Worm (Caenorhabditis elegans) whole organism, young adult: ENCODE measurements around the gene C01G6.9.
A peak's percentile ranks its signal among the peaks of the same experiment; 100 is the strongest.

Source experiments
- B0019.2 ChIP-seq: fragments of 200-800 bp; sonication (Bioruptor generic); conservative IDR thresholded peaks from 2 replicates; pipeline ENCODE4 v1.3.6; 2022; ENCODE audit warnings: missing genetic modification reagents, missing genetic modification characterization, missing compliant biosample characterization
- B0035.1 ChIP-seq: sonication (generic microtip); optimal IDR thresholded peaks from 2 replicates; lab custom pipeline; 2016; ENCODE audit warnings: missing genetic modification characterization, mild to moderate bottlenecking, missing compliant biosample characterization, missing genotype, missing genetic modification reagents
- B0261.1 ChIP-seq: sonication (generic microtip); optimal IDR thresholded peaks from 2 replicates; lab custom pipeline; 2016; ENCODE audit warnings: mild to moderate bottlenecking, missing genetic modification characterization, moderate library complexity, missing compliant biosample characterization
- C17E4.6 ChIP-seq: fragments of 200-800 bp; sonication (Bioruptor generic); IDR thresholded peaks from 2 replicates; pipeline ENCODE4 v1.3.6; 2022; ENCODE audit warnings: missing genetic modification reagents, missing genetic modification characterization, missing compliant biosample characterization
- D2030.7 ChIP-seq: fragments of 200-800 bp; sonication (Bioruptor generic); IDR thresholded peaks from 2 replicates; pipeline ENCODE4 v1.3.6; 2022; ENCODE audit warnings: missing genetic modification reagents, missing genetic modification characterization, missing compliant biosample characterization
- F10E7.11 ChIP-seq: sonication (generic microtip); optimal IDR thresholded peaks from 2 replicates; lab custom pipeline; 2017; ENCODE audit warnings: mild to moderate bottlenecking, missing genetic modification characterization, moderate library complexity, missing compliant biosample characterization
- F33H1.4 ChIP-seq: fragments of 200-800 bp; sonication (Bioruptor generic); IDR thresholded peaks from 2 replicates; pipeline ENCODE4 v1.3.6; 2022; ENCODE audit warnings: missing genetic modification reagents, missing genetic modification characterization, missing compliant biosample characterization
- Y56A3A.18 ChIP-seq: fragments of 200-800 bp; sonication (Bioruptor generic); IDR thresholded peaks from 2 replicates; pipeline ENCODE4 v1.3.6; 2022; ENCODE audit warnings: missing genetic modification reagents, missing genetic modification characterization, missing compliant biosample characterization
- Y67H2A.10 ChIP-seq: fragments of 200-800 bp; sonication (Bioruptor generic); conservative IDR thresholded peaks from 2 replicates; pipeline ENCODE4 v1.3.6; 2022; ENCODE audit warnings: missing genetic modification reagents, missing genetic modification characterization, missing compliant biosample characterization
- Y79H2A.3 ChIP-seq: fragments of 200-800 bp; sonication (Bioruptor generic); conservative IDR thresholded peaks from 2 replicates; pipeline ENCODE4 v1.3.6; 2022; ENCODE audit warnings: missing genetic modification reagents, missing genetic modification characterization, missing compliant biosample characterization
- Y95B8A.8 ChIP-seq: fragments of 200-800 bp; sonication (Bioruptor generic); IDR thresholded peaks from 2 replicates; pipeline ENCODE4 v1.3.6; 2022; ENCODE audit warnings: missing genetic modification reagents, missing genetic modification characterization, missing compliant biosample characterization
- athp-1 ChIP-seq: sonication (generic microtip); optimal IDR thresholded peaks from 2 replicates; lab custom pipeline; 2017; ENCODE audit warnings: mild to moderate bottlenecking, missing genetic modification characterization, missing compliant biosample characterization
- attf-3 ChIP-seq: fragments of 200-800 bp; sonication (Bioruptor generic); conservative IDR thresholded peaks from 2 replicates; pipeline ENCODE4 v1.3.6; 2022; ENCODE audit warnings: missing genetic modification reagents, missing genetic modification characterization, missing compliant biosample characterization
- attf-5 ChIP-seq: fragments of 200-800 bp; sonication (Bioruptor generic); optimal IDR thresholded peaks from 2 replicates; lab custom pipeline; 2018; ENCODE audit warnings: mild to moderate bottlenecking, missing genetic modification characterization, missing compliant biosample characterization
- bed-1 ChIP-seq: fragments of 200-800 bp; sonication (Bioruptor generic); IDR thresholded peaks from 2 replicates; pipeline ENCODE4 v1.3.6; 2022; ENCODE audit warnings: missing genetic modification reagents, missing genetic modification characterization, missing compliant biosample characterization
- bed-2 ChIP-seq: fragments of 200-800 bp; sonication (Bioruptor generic); IDR thresholded peaks from 2 replicates; pipeline ENCODE4 v1.3.6; 2022; ENCODE audit warnings: missing genetic modification reagents, missing genetic modification characterization, missing compliant biosample characterization
- ccch-3 ChIP-seq: fragments of 200-800 bp; sonication (Bioruptor generic); optimal IDR thresholded peaks from 2 replicates; lab custom pipeline; 2018; ENCODE audit warnings: mild to moderate bottlenecking, missing genetic modification characterization, missing compliant biosample characterization
- cebp-2 ChIP-seq: fragments of 200-800 bp; sonication (Bioruptor generic); IDR thresholded peaks from 2 replicates; pipeline ENCODE4 v1.3.6; 2022; ENCODE audit warnings: missing genetic modification characterization, missing compliant biosample characterization
- ceh-27 ChIP-seq: fragments of 200-800 bp; sonication (Bioruptor generic); optimal IDR thresholded peaks from 2 replicates; lab custom pipeline; 2018; ENCODE audit warnings: mild to moderate bottlenecking, missing genetic modification characterization, moderate library complexity, missing compliant biosample characterization
- ceh-58 ChIP-seq: fragments of 200-800 bp; sonication (Bioruptor generic); IDR thresholded peaks from 2 replicates; pipeline ENCODE4 v1.3.6; 2022; ENCODE audit warnings: missing genetic modification characterization, missing compliant biosample characterization
- ceh-79 ChIP-seq: sonication (generic microtip); optimal IDR thresholded peaks from 2 replicates; lab custom pipeline; 2017; ENCODE audit warnings: mild to moderate bottlenecking, missing genetic modification characterization, missing compliant biosample characterization
- dpl-1 ChIP-seq: fragments of 150-350 bp; optimal IDR thresholded peaks from 2 replicates; lab custom pipeline; 2014; ENCODE audit warnings: missing biosample characterization, missing genetic modification reagents, missing genetic modification characterization
- efl-1 ChIP-seq: fragments of 150-350 bp; optimal IDR thresholded peaks from 2 replicates; lab custom pipeline; 2014; ENCODE audit warnings: missing biosample characterization, missing genetic modification reagents, missing genetic modification characterization
- egl-44 ChIP-seq: fragments of 200-800 bp; sonication (Bioruptor generic); IDR thresholded peaks from 2 replicates; pipeline ENCODE4 v1.3.6; 2022; ENCODE audit warnings: missing genetic modification reagents, missing genetic modification characterization, missing compliant biosample characterization
- ets-4 ChIP-seq: fragments of 200-800 bp; sonication (Bioruptor generic); optimal IDR thresholded peaks from 2 replicates; lab custom pipeline; 2018; ENCODE audit warnings: mild to moderate bottlenecking, missing genetic modification characterization, missing compliant biosample characterization
- fkh-3 ChIP-seq: sonication (generic microtip); optimal IDR thresholded peaks from 2 replicates; lab custom pipeline; 2016; ENCODE audit warnings: mild to moderate bottlenecking, missing genetic modification characterization, missing compliant biosample characterization
- hlh-26 ChIP-seq: fragments of 200-800 bp; sonication (Bioruptor generic); conservative IDR thresholded peaks from 2 replicates; pipeline ENCODE4 v1.3.6; 2022; ENCODE audit warnings: missing genetic modification reagents, missing genetic modification characterization, missing compliant biosample characterization
- hmg-1.2 ChIP-seq: fragments of 200-800 bp; sonication (Bioruptor generic); IDR thresholded peaks from 2 replicates; pipeline ENCODE4 v1.3.6; 2022; ENCODE audit warnings: missing genetic modification reagents, missing genetic modification characterization, missing compliant biosample characterization
- let-607 ChIP-seq, 2 experiments: fragments of 200-800 bp in 1 of 2; sonication (Bioruptor generic) in 1 of 2; sonication (generic microtip) in 1 of 2; optimal IDR thresholded peaks; 2 replicates each; lab custom pipeline; 2016 to 2018; ENCODE audit warnings: mild to moderate bottlenecking in 2 of 2, missing compliant biosample characterization in 2 of 2, missing genetic modification characterization in 2 of 2, moderate library complexity in 2 of 2, missing genotype in 1 of 2
- lin-54 ChIP-seq: fragments of 200-800 bp; sonication (Bioruptor generic); optimal IDR thresholded peaks from 2 replicates; lab custom pipeline; 2018; ENCODE audit warnings: mild to moderate bottlenecking, missing genetic modification characterization, missing compliant biosample characterization
- madf-6 ChIP-seq: fragments of 200-800 bp; sonication (Bioruptor generic); IDR thresholded peaks from 2 replicates; pipeline ENCODE4 v1.3.6; 2022; ENCODE audit warnings: missing genetic modification reagents, missing genetic modification characterization, missing compliant biosample characterization
- madf-8 ChIP-seq: fragments of 200-800 bp; sonication (Bioruptor generic); conservative IDR thresholded peaks from 2 replicates; pipeline ENCODE4 v1.3.6; 2022; ENCODE audit warnings: missing genetic modification reagents, missing genetic modification characterization, missing compliant biosample characterization
- mel-28 ChIP-seq: sonication (generic microtip); optimal IDR thresholded peaks from 2 replicates; lab custom pipeline; 2016; ENCODE audit warnings: borderline replicate concordance, mild to moderate bottlenecking, missing genetic modification characterization, missing compliant biosample characterization
- nhr-80 ChIP-seq: sonication (generic microtip); optimal IDR thresholded peaks from 2 replicates; lab custom pipeline; 2016; ENCODE audit warnings: missing genetic modification characterization, missing compliant biosample characterization
- pha-4 ChIP-seq: fragments of 150-350 bp; sonication (generic microtip); optimal IDR thresholded peaks from 2 replicates; lab custom pipeline; 2014; ENCODE audit warnings: missing biosample characterization, missing genetic modification reagents, missing genetic modification characterization
- rec-8 ChIP-seq, 2 experiments: sonication (generic microtip); optimal IDR thresholded peaks; 2 replicates each; lab custom pipeline; 2016; ENCODE audit warnings: mild to moderate bottlenecking in 2 of 2, missing genetic modification characterization in 2 of 2, missing genetic modification reagents in 2 of 2, missing genotype in 2 of 2, missing biosample characterization in 1 of 2, missing compliant biosample characterization in 1 of 2, moderate library complexity in 1 of 2
- rpc-1 ChIP-seq, 2 experiments: fragments of 150-350 bp in 1 of 2; sonication (generic microtip) in 1 of 2; optimal IDR thresholded peaks; 2 replicates each; lab custom pipeline; 2014 to 2018; ENCODE audit warnings: missing biosample characterization in 1 of 2, missing genetic modification characterization in 1 of 2, missing genetic modification reagents in 1 of 2, missing genotype in 1 of 2
- sea-2 ChIP-seq: fragments of 200-800 bp; sonication (Bioruptor generic); IDR thresholded peaks from 2 replicates; pipeline ENCODE4 v1.3.6; 2022; ENCODE audit warnings: missing genetic modification characterization, missing compliant biosample characterization
- snpc-1.3 ChIP-seq: sonication (generic microtip); optimal IDR thresholded peaks from 2 replicates; lab custom pipeline; 2017; ENCODE audit warnings: missing genetic modification characterization, mild to moderate bottlenecking, missing compliant biosample characterization, antibody characterized with exemption, moderate library complexity, missing genotype, missing genetic modification reagents; ENCODE audit not compliant: insufficient read depth
- snpc-4 ChIP-seq, 5 experiments: fragments of 150-350 bp in 1 of 5; sonication (generic microtip) in 4 of 5; optimal IDR thresholded peaks; 2 replicates each; lab custom pipeline; 2014 to 2018; ENCODE audit warnings: missing genetic modification characterization in 5 of 5, missing biosample characterization in 3 of 5, antibody characterized with exemption in 2 of 5, mild to moderate bottlenecking in 2 of 5, missing compliant biosample characterization in 2 of 5, missing genotype in 2 of 5, moderate library complexity in 2 of 5, missing genetic modification reagents in 1 of 5
- tbp1 ChIP-seq: fragments of 200-800 bp; sonication (Bioruptor generic); optimal IDR thresholded peaks from 2 replicates; lab custom pipeline; 2018; ENCODE audit warnings: mild to moderate bottlenecking, missing genetic modification characterization, missing compliant biosample characterization
- zim-3 ChIP-seq: sonication (generic microtip); optimal IDR thresholded peaks from 2 replicates; lab custom pipeline; 2017; ENCODE audit warnings: mild to moderate bottlenecking, missing genetic modification characterization, moderate library complexity, missing compliant biosample characterization
- ztf-22 ChIP-seq: fragments of 200-800 bp; sonication (Bioruptor generic); optimal IDR thresholded peaks from 2 replicates; lab custom pipeline; 2018; ENCODE audit warnings: mild to moderate bottlenecking, missing genetic modification characterization, moderate library complexity, missing compliant biosample characterization
- ztf-26 ChIP-seq: sonication (generic microtip); optimal IDR thresholded peaks from 2 replicates; lab custom pipeline; 2017; ENCODE audit warnings: missing genetic modification characterization, missing compliant biosample characterization

The C01G6.9 gene

ce11 chrII:9299679-9300078 is 4.1 kb upstream of the C01G6.9 start:
- TF ChIP-seq attf-5 (no peak), F10E7.11 (tag; lab: Kevin White, UChicago) (no peak), ccch-3 (GFP tag; lab: Kevin White, UChicago) (no peak), cebp-2 (GFP tag; lab: Robert Waterston, UW) (no peak), Y95B8A.8 (no peak), rec-8 (tag; optimal IDR thresholded peaks at IDR 0.05; lab: Kevin White, UChicago) (no peak), ceh-27 (GFP tag; lab: Kevin White, UChicago) (no peak), efl-1 (GFP tag; lab: Kevin White, UChicago) (no peak), rpc-1 (optimal IDR thresholded peaks at IDR 0.05; lab: Kevin White, UChicago) (no peak), rpc-1 (tag; optimal IDR thresholded peaks at IDR 0.05; lab: Kevin White, UChicago) (no peak), Y67H2A.10 (GFP tag; lab: Robert Waterston, UW) (no peak), athp-1 (no peak)

ce11 chrII:9291632-9292031 is 4.0 kb downstream of the C01G6.9 start, which contains the start of gene acs-7:
Gene acs-7 (plus strand): TSS chrII:9292017.
- TF ChIP-seq zim-3 (no peak), let-607 (tag; optimal IDR thresholded peaks at IDR 0.05; lab: Kevin White, UChicago) (peak in 1 of 2 experiments; percentile 26), D2030.7 (GFP tag; lab: Robert Waterston, UW) (no peak), nhr-80 (tag; lab: Kevin White, UChicago) (peak; percentile 86)

- no peak for TF ChIP-seq Y79H2A.3
- TF ChIP-seq B0261.1 (tag; lab: Kevin White, UChicago), result no peak
- TF ChIP-seq madf-8, result peak; percentile 55
- no peak for TF ChIP-seq ceh-79
- TF ChIP-seq sea-2 (GFP tag; lab: Robert Waterston, UW), result no peak
- no peak for TF ChIP-seq bed-2 (GFP tag; lab: Robert Waterston, UW)
- TF ChIP-seq B0035.1, result no peak
- TF ChIP-seq attf-3 (GFP tag; lab: Robert Waterston, UW), result no peak
- TF ChIP-seq ccch-3 (GFP tag; lab: Kevin White, UChicago), result no peak
- TF ChIP-seq egl-44 (GFP tag; lab: Robert Waterston, UW), result no peak
- no peak for TF ChIP-seq snpc-1.3 (tag; lab: Kevin White, UChicago)
- no peak for TF ChIP-seq zim-3
- no peak for TF ChIP-seq lin-54 (GFP tag; lab: Kevin White, UChicago)
- TF ChIP-seq mel-28, result no peak
- no peak for TF ChIP-seq cebp-2 (GFP tag; lab: Robert Waterston, UW)
- no peak for TF ChIP-seq fkh-3 (tag; lab: Kevin White, UChicago)
- TF ChIP-seq ztf-26 (tag; lab: Kevin White, UChicago), result no peak
- TF ChIP-seq hlh-26, result no peak
- peak; percentile 73 for TF ChIP-seq efl-1 (GFP tag; lab: Kevin White, UChicago)
- no peak for TF ChIP-seq C17E4.6 (GFP tag; lab: Robert Waterston, UW)
- no peak for TF ChIP-seq Y56A3A.18 (GFP tag; lab: Robert Waterston, UW)
- TF ChIP-seq tbp1 (GFP tag; lab: Kevin White, UChicago), result no peak
- no peak for TF ChIP-seq snpc-4 (GFP tag; optimal IDR thresholded peaks at IDR 0.05; lab: Kevin White, UChicago)
- no peak for TF ChIP-seq snpc-4 (tag; optimal IDR thresholded peaks at IDR 0.05; lab: Kevin White, UChicago)
- no peak for TF ChIP-seq ztf-22
- peak; percentile 1 for TF ChIP-seq dpl-1 (GFP tag; lab: Kevin White, UChicago)
- no peak for TF ChIP-seq pha-4
- peak; percentile 23; the same call in 1 of the 2 replicates for TF ChIP-seq hmg-1.2 (GFP tag; lab: Robert Waterston, UW)
- TF ChIP-seq F33H1.4 (GFP tag; lab: Robert Waterston, UW), result peak; percentile 49
- no peak for TF ChIP-seq let-607 (tag; optimal IDR thresholded peaks at IDR 0.05; lab: Kevin White, UChicago)
- no peak for TF ChIP-seq ceh-58 (GFP tag; lab: Robert Waterston, UW)
- TF ChIP-seq B0019.2, result no peak
- TF ChIP-seq bed-1 (GFP tag; lab: Robert Waterston, UW), result no peak
- TF ChIP-seq ets-4 (GFP tag; lab: Kevin White, UChicago), result no peak
- TF ChIP-seq madf-6, result peak; percentile 85
These were observed 6.5 kb downstream of the C01G6.9 start for ce11 chrII:9289127-9289526.
